Worm (Caenorhabditis elegans) whole organism, L4 larva: ENCODE results near the gene msp-63.

Experiments used
- dmd-6 ChIP-seq: fragments of 200-800 bp; sonication (Bioruptor generic); IDR thresholded peaks from 2 replicates; pipeline ENCODE4 v1.3.6; 2022; ENCODE audit warnings: missing genetic modification reagents, missing genetic modification characterization, missing compliant biosample characterization
- mes-2 ChIP-seq: sonication (generic microtip); optimal IDR thresholded peaks from 2 replicates; lab custom pipeline; 2016; ENCODE audit warnings: missing genotype, mild to moderate bottlenecking, missing genetic modification characterization, missing compliant biosample characterization; ENCODE audit not compliant: poor library complexity, severe bottlenecking
- nhr-25 ChIP-seq: sonication (generic microtip); optimal IDR thresholded peaks from 2 replicates; lab custom pipeline; 2017; ENCODE audit warnings: missing genetic modification characterization, mild to moderate bottlenecking, missing compliant biosample characterization, antibody characterized with exemption, moderate library complexity, borderline replicate concordance; ENCODE audit not compliant: insufficient read depth
- nhr-41 ChIP-seq: fragments of 200-800 bp; sonication (Bioruptor generic); IDR thresholded peaks from 2 replicates; pipeline ENCODE4 v1.3.6; 2022; ENCODE audit warnings: missing genetic modification reagents, missing genetic modification characterization, missing compliant biosample characterization
- snpc-1.2 ChIP-seq: fragments of 200-800 bp; sonication (Bioruptor generic); IDR thresholded peaks from 2 replicates; pipeline ENCODE4 v1.3.6; 2022; ENCODE audit warnings: missing genetic modification reagents, missing genetic modification characterization, missing compliant biosample characterization
- unc-62 ChIP-seq, 3 experiments: fragments of 150-350 bp in 1 of 3; sonication (generic microtip); optimal IDR thresholded peaks in 2 of 3; peaks in 1 of 3; 1 replicate in 1 of 3; 2 replicates in 2 of 3; lab custom pipeline; 2014 to 2017; ENCODE audit warnings: missing biosample characterization in 3 of 3, missing genetic modification characterization in 3 of 3, missing genetic modification reagents in 3 of 3, missing genotype in 1 of 3
- ztf-11 ChIP-seq: fragments of 150-350 bp; optimal IDR thresholded peaks from 2 replicates; lab custom pipeline; 2014; ENCODE audit warnings: missing biosample characterization, missing genetic modification characterization

DNA sequence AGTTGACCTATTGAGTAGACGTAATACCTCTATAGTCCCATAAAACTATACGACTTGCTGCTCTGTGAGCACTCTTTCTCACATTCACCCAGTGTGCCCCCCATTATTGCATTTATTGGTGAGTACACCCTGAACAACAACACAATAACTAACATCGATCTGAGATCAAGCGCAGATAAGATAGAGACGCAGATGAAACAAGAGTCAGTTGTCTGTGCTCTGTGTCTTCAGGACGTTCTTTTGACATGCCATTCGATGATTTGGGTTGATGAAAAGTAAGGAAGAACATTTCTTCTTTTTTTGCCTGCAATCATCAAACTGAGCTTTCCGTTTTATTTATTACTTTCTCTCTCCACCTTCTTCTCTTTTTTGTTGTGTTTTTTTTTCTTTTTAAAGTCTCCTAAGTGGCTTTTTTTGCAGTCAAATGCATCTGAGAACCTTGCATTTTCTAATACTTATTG lies 6.9 kb downstream of the msp-63 start, which contains the start of gene lect-2:
- TF ChIP-seq dmd-6 (no peak), unc-62 (GFP tag; optimal IDR thresholded peaks at IDR 0.05 in 1 of 2; lab: Kevin White, UChicago) (no peak), unc-62 (tag; optimal IDR thresholded peaks at IDR 0.05; lab: Kevin White, UChicago) (no peak), nhr-41 (GFP tag; lab: Robert Waterston, UW) (no peak), mes-2 (tag; lab: Kevin White, UChicago) (no peak), ztf-11 (tag; lab: Kevin White, UChicago) (no peak), nhr-25 (no peak), snpc-1.2 (GFP tag; lab: Robert Waterston, UW) (no peak)
